Worm (Caenorhabditis elegans) whole organism, L4 larva: Measurements from ENCODE around the gene srx-50.
A peak's percentile ranks its signal among the peaks of the same experiment; 100 is the strongest.

Experiments used
- F26F4.8 ChIP-seq: fragments of 200-800 bp; sonication (Bioruptor generic); conservative IDR thresholded peaks from 2 replicates; pipeline ENCODE4 v1.3.6; 2022; ENCODE audit warnings: missing genetic modification characterization, missing compliant biosample characterization
- F37D6.2 ChIP-seq: sonication (generic microtip); optimal IDR thresholded peaks from 2 replicates; lab custom pipeline; 2016; ENCODE audit warnings: mild to moderate bottlenecking, missing genetic modification characterization, missing compliant biosample characterization
- T20F7.1 ChIP-seq: fragments of 200-800 bp; sonication (Bioruptor generic); optimal IDR thresholded peaks from 2 replicates; lab custom pipeline; 2018; ENCODE audit warnings: mild to moderate bottlenecking, missing genetic modification characterization, missing compliant biosample characterization
- aha-1 ChIP-seq: fragments of 150-350 bp; peaks from one replicate; lab custom pipeline; 2014; ENCODE audit warnings: missing biosample characterization, missing genetic modification characterization
- ama-1 ChIP-seq: fragments of 150-350 bp; optimal IDR thresholded peaks from 2 replicates; lab custom pipeline; 2014; ENCODE audit warnings: inconsistent platforms, mixed read lengths
- arid-1 ChIP-seq: fragments of 200-800 bp; sonication (Bioruptor generic); conservative IDR thresholded peaks from 2 replicates; pipeline ENCODE4 v1.3.6; 2022; ENCODE audit warnings: missing genetic modification reagents, missing genetic modification characterization, missing compliant biosample characterization
- ces-1 ChIP-seq: fragments of 150-350 bp; sonication (generic microtip); optimal IDR thresholded peaks from 4 replicates; lab custom pipeline; 2014; ENCODE audit warnings: missing biosample characterization, missing genetic modification reagents, missing genetic modification characterization
- cey-2 ChIP-seq: sonication (generic microtip); optimal IDR thresholded peaks from 3 replicates; lab custom pipeline; 2017; ENCODE audit warnings: missing genetic modification characterization, mild to moderate bottlenecking, missing compliant biosample characterization, antibody characterized with exemption, borderline replicate concordance; ENCODE audit not compliant: insufficient read depth
- daf-16 ChIP-seq, 3 experiments: sonication (generic microtip); optimal IDR thresholded peaks; 2 replicates each; lab custom pipeline; 2016 to 2017; ENCODE audit warnings: missing genetic modification characterization in 3 of 3, missing genetic modification reagents in 3 of 3, mild to moderate bottlenecking in 2 of 3, missing compliant biosample characterization in 2 of 3, missing biosample characterization in 1 of 3, moderate library complexity in 1 of 3
- dmd-8 ChIP-seq: fragments of 200-800 bp; sonication (Bioruptor generic); IDR thresholded peaks from 2 replicates; pipeline ENCODE4 v1.3.6; 2022; ENCODE audit warnings: missing genetic modification characterization, missing compliant biosample characterization
- dpl-1 ChIP-seq: fragments of 150-350 bp; optimal IDR thresholded peaks from 2 replicates; lab custom pipeline; 2014; ENCODE audit warnings: missing biosample characterization, missing genetic modification reagents, missing genetic modification characterization
- dve-1 ChIP-seq: sonication (generic microtip); optimal IDR thresholded peaks from 2 replicates; lab custom pipeline; 2017; ENCODE audit warnings: antibody characterized with exemption, mild to moderate bottlenecking, missing genetic modification characterization, missing compliant biosample characterization; ENCODE audit not compliant: insufficient read depth
- hmg-1.1 ChIP-seq: fragments of 200-800 bp; sonication (Bioruptor generic); IDR thresholded peaks from 2 replicates; pipeline ENCODE4 v1.3.6; 2022; ENCODE audit warnings: missing genetic modification reagents, missing genetic modification characterization, missing compliant biosample characterization
- jun-1 ChIP-seq: fragments of 150-350 bp; optimal IDR thresholded peaks from 2 replicates; lab custom pipeline; 2014; ENCODE audit warnings: missing biosample characterization, missing genetic modification reagents, missing genetic modification characterization
- lin-13 ChIP-seq: fragments of 150-350 bp; optimal IDR thresholded peaks from 2 replicates; lab custom pipeline; 2014; ENCODE audit warnings: missing biosample characterization, missing genetic modification reagents, missing genetic modification characterization
- lin-29 ChIP-seq: fragments of 200-800 bp; sonication (Bioruptor generic); IDR thresholded peaks from 2 replicates; pipeline ENCODE4 v1.3.6; 2022; ENCODE audit warnings: missing genetic modification reagents, missing genetic modification characterization, missing compliant biosample characterization
- lin-38 ChIP-seq: fragments of 200-800 bp; sonication (Bioruptor generic); IDR thresholded peaks from 2 replicates; pipeline ENCODE4 v1.3.6; 2022; ENCODE audit warnings: missing genetic modification reagents, missing genetic modification characterization, missing compliant biosample characterization
- lsy-2 ChIP-seq, 2 experiments: fragments of 150-350 bp in 1 of 2; sonication (generic microtip) in 1 of 2; optimal IDR thresholded peaks; 2 replicates each; lab custom pipeline; 2014 to 2017; ENCODE audit warnings: missing biosample characterization in 2 of 2, missing genetic modification characterization in 2 of 2
- mes-2 ChIP-seq: sonication (generic microtip); optimal IDR thresholded peaks from 2 replicates; lab custom pipeline; 2016; ENCODE audit warnings: missing genotype, mild to moderate bottlenecking, missing genetic modification characterization, missing compliant biosample characterization; ENCODE audit not compliant: poor library complexity, severe bottlenecking
- mxl-3 ChIP-seq: fragments of 200-800 bp; sonication (Bioruptor generic); optimal IDR thresholded peaks from 2 replicates; lab custom pipeline; 2018; ENCODE audit warnings: mild to moderate bottlenecking, missing genetic modification characterization, missing compliant biosample characterization
- nhr-102 ChIP-seq: sonication (generic microtip); optimal IDR thresholded peaks from 2 replicates; lab custom pipeline; 2016; ENCODE audit warnings: mild to moderate bottlenecking, missing genetic modification characterization, moderate library complexity, missing compliant biosample characterization
- nhr-11 ChIP-seq: fragments of 150-350 bp; optimal IDR thresholded peaks from 2 replicates; lab custom pipeline; 2014; ENCODE audit warnings: missing biosample characterization, missing genetic modification characterization
- nhr-28 ChIP-seq: fragments of 150-350 bp; optimal IDR thresholded peaks from 2 replicates; lab custom pipeline; 2014; ENCODE audit warnings: missing biosample characterization, missing genetic modification characterization
- nhr-48 ChIP-seq: sonication (generic microtip); optimal IDR thresholded peaks from 2 replicates; lab custom pipeline; 2016; ENCODE audit warnings: mild to moderate bottlenecking, missing genetic modification characterization, missing compliant biosample characterization
- nhr-6 ChIP-seq: fragments of 150-350 bp; optimal IDR thresholded peaks from 2 replicates; lab custom pipeline; 2014; ENCODE audit warnings: missing biosample characterization, missing genetic modification characterization
- pha-4 ChIP-seq, 2 experiments: fragments of 150-350 bp in 1 of 2; fragments of 200-800 bp in 1 of 2; sonication (Bioruptor generic) in 1 of 2; IDR thresholded peaks in 1 of 2; optimal IDR thresholded peaks in 1 of 2; 2 replicates each; pipeline versions ENCODE4 v1.3.6 to Lab custom; 2014 to 2022; ENCODE audit warnings: missing genetic modification characterization in 2 of 2, missing genetic modification reagents in 2 of 2, missing biosample characterization in 1 of 2, missing compliant biosample characterization in 1 of 2
- rbr-2 ChIP-seq: sonication (generic microtip); optimal IDR thresholded peaks from 2 replicates; lab custom pipeline; 2016; ENCODE audit warnings: missing genotype, missing genetic modification characterization, missing compliant biosample characterization
- snpc-1.2 ChIP-seq: fragments of 200-800 bp; sonication (Bioruptor generic); IDR thresholded peaks from 2 replicates; pipeline ENCODE4 v1.3.6; 2022; ENCODE audit warnings: missing genetic modification reagents, missing genetic modification characterization, missing compliant biosample characterization
- snpc-4 ChIP-seq: fragments of 150-350 bp; optimal IDR thresholded peaks from 2 replicates; lab custom pipeline; 2014; ENCODE audit warnings: missing biosample characterization, missing genetic modification characterization
- tag-97 ChIP-seq: fragments of 200-800 bp; sonication (Bioruptor generic); IDR thresholded peaks from 2 replicates; pipeline ENCODE4 v1.3.6; 2022; ENCODE audit warnings: missing genetic modification characterization, missing compliant biosample characterization
- unc-62 ChIP-seq, 3 experiments: fragments of 150-350 bp in 1 of 3; sonication (generic microtip); optimal IDR thresholded peaks in 2 of 3; peaks in 1 of 3; 1 replicate in 1 of 3; 2 replicates in 2 of 3; lab custom pipeline; 2014 to 2017; ENCODE audit warnings: missing biosample characterization in 3 of 3, missing genetic modification characterization in 3 of 3, missing genetic modification reagents in 3 of 3, missing genotype in 1 of 3
- zfp-3 ChIP-seq: fragments of 200-800 bp; sonication (Bioruptor generic); conservative IDR thresholded peaks from 2 replicates; pipeline ENCODE4 v1.3.6; 2022; ENCODE audit warnings: missing genetic modification reagents, missing genetic modification characterization, missing compliant biosample characterization
- zip-11 ChIP-seq: fragments of 200-800 bp; sonication (Bioruptor generic); IDR thresholded peaks from 2 replicates; pipeline ENCODE4 v1.3.6; 2022; ENCODE audit warnings: missing genetic modification characterization, missing compliant biosample characterization

Gene srx-50

DNA sequence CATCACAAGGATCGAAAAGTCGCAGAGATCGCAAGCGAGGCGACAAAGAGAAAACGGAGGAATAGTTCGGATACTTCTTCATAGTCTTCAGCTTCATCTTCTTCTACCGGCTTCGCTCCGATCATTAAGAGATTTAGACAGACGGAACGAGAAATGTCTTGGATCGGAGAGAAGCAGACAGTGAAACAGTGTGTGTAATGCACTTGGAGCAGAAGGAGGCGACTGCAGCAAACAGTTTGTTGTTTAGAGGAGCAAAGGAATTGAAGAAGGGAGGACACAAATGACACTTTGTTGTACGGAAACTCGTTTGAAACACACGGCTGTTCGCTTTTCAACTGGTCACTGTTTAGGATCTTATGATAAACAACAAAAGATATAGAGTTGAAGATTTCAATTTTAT is 41.6 kb downstream of the srx-50 start (continued):
- TF ChIP-seq tag-97 (no peak), snpc-4 (tag; lab: Kevin White, UChicago) (no peak), ama-1 (no peak), nhr-48 (tag; lab: Kevin White, UChicago) (no peak), lsy-2 (tag; optimal IDR thresholded peaks at IDR 0.05; lab: Kevin White, UChicago) (peak in 1 of 2 experiments; percentile 34), aha-1 (tag; lab: Kevin White, UChicago) (no peak), F26F4.8 (no peak), unc-62 (GFP tag; optimal IDR thresholded peaks at IDR 0.05 in 1 of 2; lab: Kevin White, UChicago) (peak in 1 of 2 experiments; percentile 38), unc-62 (tag; optimal IDR thresholded peaks at IDR 0.05; lab: Kevin White, UChicago) (no peak), nhr-28 (tag; lab: Kevin White, UChicago) (peak; percentile 8)

DNA sequence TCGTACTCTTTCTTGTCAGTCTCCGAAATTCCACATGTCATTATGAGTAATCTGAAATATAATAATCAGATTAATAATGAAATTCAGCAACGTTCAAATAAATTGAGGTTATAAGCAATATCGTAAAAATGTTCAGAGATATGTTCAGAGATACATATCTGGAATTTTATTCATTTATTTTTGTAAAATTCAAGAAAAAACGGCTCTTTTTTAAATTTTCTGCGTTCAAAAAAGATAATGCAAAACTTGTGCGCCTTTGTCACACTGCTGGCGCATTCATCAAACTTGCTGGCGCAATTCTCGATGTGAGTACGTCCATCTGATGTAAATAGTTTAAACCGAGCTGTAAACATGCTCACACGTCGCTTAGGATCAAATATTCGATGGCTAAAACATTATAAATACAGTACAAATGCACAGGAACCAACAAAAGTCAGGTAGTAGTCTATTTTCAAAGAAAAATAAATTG is 45.5 kb downstream of the srx-50 start, which contains the start of the genes rde-8 and ZC477.3:
TSS of gene rde-8 (minus strand) at position 51 of the 469 bp plus-strand sequence.
TSS of gene ZC477.3 (plus strand) at position 282 of the 469 bp plus-strand sequence.
- TF ChIP-seq nhr-48 (tag; lab: Kevin White, UChicago) (peak; percentile 38), hmg-1.1 (GFP tag; lab: Robert Waterston, UW) (0 out of 2 replicates have a peak, but pooled peaks have one; percentile 60), F37D6.2 (tag; lab: Kevin White, UChicago) (peak; percentile 23), mxl-3 (no peak), lin-13 (GFP tag; lab: Kevin White, UChicago) (peak; percentile 4), nhr-102 (tag; lab: Kevin White, UChicago) (peak; percentile 42), jun-1 (tag; lab: Kevin White, UChicago) (peak; percentile 28), nhr-11 (peak; percentile 3), zfp-3 (GFP tag; lab: Robert Waterston, UW) (no peak), dve-1 (tag; lab: Kevin White, UChicago) (peak; percentile 68), pha-4 (GFP tag; IDR thresholded peaks at IDR 0.05; lab: Robert Waterston, UW) (no peak), pha-4 (tag; optimal IDR thresholded peaks at IDR 0.05; lab: Kevin White, UChicago) (no peak), T20F7.1 (GFP tag; lab: Kevin White, UChicago) (peak; percentile 54), ama-1 (peak; percentile 10), ces-1 (GFP tag; lab: Kevin White, UChicago) (no peak), daf-16 (GFP tag; optimal IDR thresholded peaks at IDR 0.05; lab: Kevin White, UChicago) (peak in 1 of 2 experiments; percentile 67), daf-16 (tag; optimal IDR thresholded peaks at IDR 0.05; lab: Kevin White, UChicago) (peak; percentile 68), aha-1 (tag; lab: Kevin White, UChicago) (peak; percentile 87), unc-62 (GFP tag; optimal IDR thresholded peaks at IDR 0.05 in 1 of 2; lab: Kevin White, UChicago) (peak in 1 of 2 experiments; percentile 64), unc-62 (tag; optimal IDR thresholded peaks at IDR 0.05; lab: Kevin White, UChicago) (no peak), lin-29 (GFP tag; lab: Robert Waterston, UW) (no peak), nhr-6 (peak; percentile 24), lin-38 (peak; percentile 79), rbr-2 (peak; percentile 59), mes-2 (tag; lab: Kevin White, UChicago) (peak; percentile 81), snpc-1.2 (GFP tag; lab: Robert Waterston, UW) (0 out of 2 replicates have a peak, but pooled peaks have one; percentile 52), nhr-28 (tag; lab: Kevin White, UChicago) (peak; percentile 18), dpl-1 (GFP tag; lab: Kevin White, UChicago) (peak; percentile 75), lsy-2 (tag; optimal IDR thresholded peaks at IDR 0.05; lab: Kevin White, UChicago) (peak in 1 of 2 experiments; percentile 88)

DNA sequence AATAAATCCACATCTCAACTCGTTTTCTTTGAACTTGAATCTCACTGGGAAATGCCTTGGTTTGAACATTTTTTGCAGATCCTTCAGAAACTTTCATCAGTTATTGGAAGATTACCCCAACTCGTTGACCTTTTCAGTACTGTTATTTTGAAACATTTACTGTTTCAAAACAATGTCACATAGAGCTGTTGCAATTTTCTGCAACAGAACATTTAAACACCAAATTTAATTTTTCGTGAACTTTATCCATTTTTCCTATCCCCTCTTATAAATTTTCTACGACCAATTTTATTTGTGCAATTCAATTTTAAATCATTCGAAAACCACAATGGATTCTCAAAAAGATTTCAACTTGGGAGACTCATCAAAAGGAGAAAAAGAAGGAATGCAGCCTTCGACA is 50.1 kb downstream of the srx-50 start, which contains the start of gene ZC477.2:
TSS of gene ZC477.2 (plus strand) at position 301 of the 400 bp plus-strand sequence.
- TF ChIP-seq zip-11 (GFP tag; lab: Robert Waterston, UW) (no peak), cey-2 (tag; lab: Kevin White, UChicago) (no peak), rbr-2 (no peak), dmd-8 (GFP tag; lab: Robert Waterston, UW) (no peak), mes-2 (tag; lab: Kevin White, UChicago) (no peak), ces-1 (GFP tag; lab: Kevin White, UChicago) (no peak), arid-1 (GFP tag; lab: Robert Waterston, UW) (no peak)
